Worm (Caenorhabditis elegans): ENCODE measurements around the gene srh-98.

srh-98 gene

DNA sequence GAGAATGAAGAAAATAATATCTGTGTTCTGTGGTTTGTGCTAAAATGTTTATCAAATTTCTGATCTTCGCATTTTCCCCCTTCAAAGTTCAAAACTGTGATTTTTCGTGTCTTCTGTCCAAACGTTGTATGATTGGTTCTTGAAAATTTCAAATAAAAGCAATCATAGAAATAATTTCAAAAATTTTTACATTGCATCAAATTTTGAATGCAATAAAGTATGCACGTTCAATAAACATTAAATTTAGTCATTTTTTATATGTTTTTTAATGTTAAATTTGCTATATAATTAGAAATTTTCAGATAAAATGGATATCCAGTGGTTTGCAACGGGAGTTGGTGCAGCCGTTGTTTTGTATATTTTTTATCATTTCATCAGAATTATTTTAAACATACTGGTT lies 11.5 kb downstream of the srh-98 start, which contains the start of gene stdh-2:
Gene stdh-2 (plus strand): TSS at position 301 of the 400 bp plus-strand sequence.
- TF ChIP-seq blmp-1 (tag; optimal IDR thresholded peaks at IDR 0.05; ENCODE audit: insufficient read depth) = no peak
- TF ChIP-seq alr-1 (tag; optimal IDR thresholded peaks at IDR 0.05) = no peak
- TF ChIP-seq unc-39 (tag; optimal IDR thresholded peaks at IDR 0.05) = no peak
- TF ChIP-seq ama-1 (optimal IDR thresholded peaks at IDR 0.05) = no peak
- no peak for TF ChIP-seq aly-2 (tag; optimal IDR thresholded peaks at IDR 0.05)
- no peak for TF ChIP-seq F13H6.1 (tag; optimal IDR thresholded peaks at IDR 0.05)
- TF ChIP-seq Y55F3AM.14 (GFP tag; optimal IDR thresholded peaks at IDR 0.05) = no peak
- no peak for TF ChIP-seq elt-1 (tag; optimal IDR thresholded peaks at IDR 0.05)
- no peak for TF ChIP-seq lin-39 (tag; optimal IDR thresholded peaks at IDR 0.05)
- TF ChIP-seq zag-1 (tag; optimal IDR thresholded peaks at IDR 0.05) = no peak
- no peak for TF ChIP-seq elt-3 (tag; optimal IDR thresholded peaks at IDR 0.05)
- TF ChIP-seq gmeb-1 (tag; optimal IDR thresholded peaks at IDR 0.05) = no peak
- no peak for TF ChIP-seq mbf-1 (tag; optimal IDR thresholded peaks at IDR 0.05)
- TF ChIP-seq skn-1 (tag; optimal IDR thresholded peaks at IDR 0.05) = no peak
- TF ChIP-seq dmd-4 (tag; optimal IDR thresholded peaks at IDR 0.05) = no peak

- no peak for TF ChIP-seq gmeb-1 (tag; optimal IDR thresholded peaks at IDR 0.05)
- no peak for TF ChIP-seq C34F6.9 (tag; optimal IDR thresholded peaks at IDR 0.05)
- TF ChIP-seq unc-39 (tag; optimal IDR thresholded peaks at IDR 0.05) = no peak
- no peak for TF ChIP-seq Y55F3AM.14 (GFP tag; optimal IDR thresholded peaks at IDR 0.05)
- TF ChIP-seq sma-9 (GFP tag; optimal IDR thresholded peaks at IDR 0.05) = no peak
- TF ChIP-seq sma-9 (tag; optimal IDR thresholded peaks at IDR 0.05) = no peak
- no peak for TF ChIP-seq nhr-25 (tag; optimal IDR thresholded peaks at IDR 0.05)
- no peak for TF ChIP-seq crh-2 (tag; optimal IDR thresholded peaks at IDR 0.05)
- TF ChIP-seq nhr-129 (tag; optimal IDR thresholded peaks at IDR 0.05) = no peak
Measured at ce11 chrV:16220020-16220419, 15.5 kb downstream of the srh-98 start.

- no peak for TF ChIP-seq gmeb-1 (tag; optimal IDR thresholded peaks at IDR 0.05)
- TF ChIP-seq sma-9 (GFP tag; optimal IDR thresholded peaks at IDR 0.05) = peak; percentile 36
- TF ChIP-seq sma-9 (tag; optimal IDR thresholded peaks at IDR 0.05) = no peak
- no peak for TF ChIP-seq C34F6.9 (tag; optimal IDR thresholded peaks at IDR 0.05)
Measured at ce11 chrV:16218972-16219757, 16.4 kb downstream of the srh-98 start, which contains the start of gene glc-1. Gene glc-1, plus strand, starts transcription at chrV:16219634.

- TF ChIP-seq lsy-2 (tag; optimal IDR thresholded peaks at IDR 0.05) = no peak
- no peak for TF ChIP-seq lin-11 (tag; optimal IDR thresholded peaks at IDR 0.05)
- TF ChIP-seq alr-1 (tag; optimal IDR thresholded peaks at IDR 0.05) = no peak
- no peak for TF ChIP-seq nhr-12 (tag; optimal IDR thresholded peaks at IDR 0.05)
- no peak for TF ChIP-seq nhr-77 (tag; optimal IDR thresholded peaks at IDR 0.05)
- TF ChIP-seq crh-2 (tag; optimal IDR thresholded peaks at IDR 0.05) = no peak
- no peak for TF ChIP-seq sma-9 (GFP tag; optimal IDR thresholded peaks at IDR 0.05)
- TF ChIP-seq sma-9 (tag; optimal IDR thresholded peaks at IDR 0.05) = no peak
- TF ChIP-seq blmp-1 (tag; optimal IDR thresholded peaks at IDR 0.05; ENCODE audit: insufficient read depth) = no peak
- TF ChIP-seq nhr-23 (tag; optimal IDR thresholded peaks at IDR 0.05) = no peak
- no peak for TF ChIP-seq ceh-82 (tag; optimal IDR thresholded peaks at IDR 0.05)
- TF ChIP-seq mab-5 (tag; optimal IDR thresholded peaks at IDR 0.05) = no peak
Measured at ce11 chrV:16218522-16218921, 17.0 kb downstream of the srh-98 start, which contains the start of gene F11A5.15. Gene F11A5.15, minus strand, starts transcription at chrV:16218622.

- no peak for TF ChIP-seq ztf-4 (tag; optimal IDR thresholded peaks at IDR 0.05)
- no peak for TF ChIP-seq fos-1 (tag; optimal IDR thresholded peaks at IDR 0.05)
- TF ChIP-seq sma-3 (GFP tag; optimal IDR thresholded peaks at IDR 0.05) = no peak
- no peak for TF ChIP-seq alr-1 (tag; optimal IDR thresholded peaks at IDR 0.05)
- TF ChIP-seq nhr-21 (tag; optimal IDR thresholded peaks at IDR 0.05) = no peak
- no peak for TF ChIP-seq R02D3.7 (tag; optimal IDR thresholded peaks at IDR 0.05)
- TF ChIP-seq unc-62 (GFP tag; optimal IDR thresholded peaks at IDR 0.05) = no peak
- no peak for TF ChIP-seq peb-1 (tag; optimal IDR thresholded peaks at IDR 0.05)
- no peak for TF ChIP-seq nhr-10 (tag; optimal IDR thresholded peaks at IDR 0.05)
- TF ChIP-seq lsy-2 (tag; optimal IDR thresholded peaks at IDR 0.05) = no peak
- TF ChIP-seq nhr-12 (tag; optimal IDR thresholded peaks at IDR 0.05) = no peak
- no peak for TF ChIP-seq aly-2 (tag; optimal IDR thresholded peaks at IDR 0.05)
- TF ChIP-seq nhr-11 (tag; optimal IDR thresholded peaks at IDR 0.05) = no peak
- no peak for TF ChIP-seq Y55F3AM.14 (GFP tag; optimal IDR thresholded peaks at IDR 0.05)
- TF ChIP-seq elt-3 (tag; optimal IDR thresholded peaks at IDR 0.05) = no peak
- TF ChIP-seq nhr-23 (tag; optimal IDR thresholded peaks at IDR 0.05) = no peak
- TF ChIP-seq mbf-1 (tag; optimal IDR thresholded peaks at IDR 0.05) = no peak
- no peak for TF ChIP-seq egl-27 (tag; optimal IDR thresholded peaks at IDR 0.05)
- TF ChIP-seq elt-1 (tag; optimal IDR thresholded peaks at IDR 0.05) = no peak
Measured at ce11 chrV:16214505-16214904, 21.0 kb downstream of the srh-98 start, which contains the start of gene F11A5.9. Gene F11A5.9, plus strand, starts transcription at chrV:16214890.
